Fruit fly (Drosophila melanogaster) whole organism, larva: ENCODE measurements around the gene lobo.

ENCODE experiments used
- noc ChIP-seq: fragments of 200-800 bp; sonication (Bioruptor generic); optimal IDR thresholded peaks from 3 replicates; lab custom pipeline; 2019; ENCODE audit warnings: missing biosample characterization, mild to moderate bottlenecking, missing genetic modification characterization, moderate library complexity

Gene lobo

DNA sequence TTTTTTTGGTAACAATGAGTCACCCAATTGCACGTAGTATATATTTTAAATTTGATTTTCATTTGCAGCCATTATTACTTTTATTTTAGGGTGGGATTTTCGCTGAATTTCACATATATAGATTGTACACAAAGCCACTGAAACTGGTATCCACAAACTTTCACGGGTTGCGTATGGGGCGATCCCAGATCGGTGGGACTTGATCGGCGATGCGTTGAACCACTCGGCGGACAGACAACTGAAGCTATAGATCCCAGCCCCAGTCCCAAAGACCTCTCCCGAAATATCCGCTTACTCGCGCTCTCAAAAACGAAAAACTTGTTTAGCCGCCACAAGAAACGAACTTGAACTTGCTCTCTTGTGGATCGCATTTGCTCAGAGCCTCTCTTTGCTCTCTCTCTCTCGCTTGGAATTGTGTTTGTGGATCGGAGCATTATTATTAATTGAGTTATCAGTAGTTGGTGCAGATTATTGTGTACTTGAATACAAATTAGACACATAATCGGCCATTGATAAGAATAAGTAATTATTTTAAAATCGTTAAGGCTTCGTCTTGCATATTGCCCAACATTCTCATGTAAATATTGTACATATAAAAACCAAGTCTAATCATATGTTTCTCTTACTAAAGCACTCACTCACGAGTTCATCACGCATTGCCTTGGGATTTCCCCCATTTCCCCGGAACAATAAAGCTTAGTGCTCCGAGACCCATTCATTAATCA lies 14.6 kb upstream of the lobo start, which contains the start of gene Cad96Ca:
TSS of gene Cad96Ca (minus strand) at position 242 of the 725 bp plus-strand sequence.
- no peak for TF ChIP-seq noc (tag; lab: Kevin White, UChicago)

DNA sequence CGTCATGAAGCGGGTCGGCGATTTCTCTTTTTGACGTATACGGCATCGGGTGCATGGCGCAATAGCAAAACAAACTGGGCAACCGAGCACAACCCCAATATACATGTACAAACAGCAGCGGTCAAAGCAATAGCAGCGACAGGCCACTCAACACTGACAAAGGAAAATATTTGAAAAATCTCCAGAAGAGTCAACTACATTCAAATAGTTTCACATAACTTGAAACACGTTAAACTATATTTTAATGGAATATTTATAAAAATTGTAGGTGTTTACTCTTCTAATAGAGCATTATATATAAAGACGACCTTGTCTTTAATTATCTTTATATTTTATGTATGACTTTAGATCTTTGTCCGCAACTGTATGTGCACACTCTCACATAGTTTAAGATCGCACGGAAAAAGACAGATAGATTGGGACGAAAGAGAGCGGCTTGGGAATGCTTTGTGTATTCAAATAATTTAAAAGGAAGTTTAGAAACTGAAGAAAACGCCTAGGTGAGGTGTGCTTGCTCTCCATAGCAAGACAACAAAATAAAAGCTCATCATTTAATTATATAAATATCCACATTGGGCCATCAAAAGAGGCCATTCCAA lies 13.9 kb upstream of the lobo start:
- peak; percentile 74 for TF ChIP-seq noc (tag; lab: Kevin White, UChicago)

DNA sequence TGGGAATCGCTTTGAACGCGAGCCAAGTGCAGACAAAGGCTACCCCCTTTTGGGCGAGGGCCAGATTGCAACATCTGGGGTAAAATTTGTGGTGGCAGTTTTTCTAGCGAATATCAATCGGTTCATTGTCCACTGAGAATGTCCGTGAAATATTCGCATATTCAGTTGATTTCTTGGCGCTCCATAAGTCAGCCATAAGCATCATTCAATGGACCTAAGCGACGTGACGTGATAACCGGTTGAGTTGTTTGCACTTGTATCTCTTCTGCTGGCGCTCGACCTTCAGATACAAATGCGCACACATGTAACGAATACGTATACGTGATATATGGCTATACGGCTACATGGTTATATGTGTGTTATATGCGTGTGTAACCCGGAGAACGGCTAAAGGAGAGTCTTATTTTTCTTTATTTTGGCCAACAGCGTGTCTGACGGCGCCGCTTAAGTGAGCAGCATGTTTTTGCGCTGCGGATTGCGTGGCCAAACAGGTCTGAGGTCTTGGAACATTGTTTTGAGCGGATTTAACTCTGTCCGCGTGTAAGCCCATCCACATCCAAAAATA lies 11.9 kb upstream of the lobo start:
- no peak for TF ChIP-seq noc (tag; lab: Kevin White, UChicago)

DNA sequence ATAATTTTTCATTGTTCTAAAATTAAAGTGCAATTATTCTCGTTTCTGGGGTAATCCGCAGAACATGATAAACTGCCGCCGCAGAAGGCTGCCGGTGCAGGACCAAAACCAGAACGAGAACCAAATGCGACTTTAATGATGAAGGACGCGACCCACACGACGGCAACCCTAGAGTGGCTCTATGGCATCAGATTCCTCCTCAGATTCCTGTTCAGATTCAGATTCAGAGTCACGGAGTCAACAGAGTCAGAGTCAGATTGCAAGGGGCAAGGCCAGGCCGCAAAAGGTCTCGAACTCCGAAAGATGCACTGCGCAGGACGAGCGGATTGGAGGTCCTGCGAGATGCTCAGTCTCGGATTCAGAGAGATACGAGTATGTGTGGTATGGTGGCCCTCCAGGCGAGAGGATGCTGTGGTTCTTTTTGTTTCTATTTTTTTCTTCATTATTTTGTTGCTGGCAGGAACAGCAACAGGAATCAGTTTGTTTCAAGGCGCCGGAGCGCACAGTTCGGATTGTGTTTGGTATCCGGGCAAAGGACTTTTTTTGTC lies 5.8 kb upstream of the lobo start, which contains the start of gene CG13654:
TSS of gene CG13654 (plus strand) at position 498 of the 548 bp plus-strand sequence.
- no peak for TF ChIP-seq noc (tag; lab: Kevin White, UChicago)

DNA sequence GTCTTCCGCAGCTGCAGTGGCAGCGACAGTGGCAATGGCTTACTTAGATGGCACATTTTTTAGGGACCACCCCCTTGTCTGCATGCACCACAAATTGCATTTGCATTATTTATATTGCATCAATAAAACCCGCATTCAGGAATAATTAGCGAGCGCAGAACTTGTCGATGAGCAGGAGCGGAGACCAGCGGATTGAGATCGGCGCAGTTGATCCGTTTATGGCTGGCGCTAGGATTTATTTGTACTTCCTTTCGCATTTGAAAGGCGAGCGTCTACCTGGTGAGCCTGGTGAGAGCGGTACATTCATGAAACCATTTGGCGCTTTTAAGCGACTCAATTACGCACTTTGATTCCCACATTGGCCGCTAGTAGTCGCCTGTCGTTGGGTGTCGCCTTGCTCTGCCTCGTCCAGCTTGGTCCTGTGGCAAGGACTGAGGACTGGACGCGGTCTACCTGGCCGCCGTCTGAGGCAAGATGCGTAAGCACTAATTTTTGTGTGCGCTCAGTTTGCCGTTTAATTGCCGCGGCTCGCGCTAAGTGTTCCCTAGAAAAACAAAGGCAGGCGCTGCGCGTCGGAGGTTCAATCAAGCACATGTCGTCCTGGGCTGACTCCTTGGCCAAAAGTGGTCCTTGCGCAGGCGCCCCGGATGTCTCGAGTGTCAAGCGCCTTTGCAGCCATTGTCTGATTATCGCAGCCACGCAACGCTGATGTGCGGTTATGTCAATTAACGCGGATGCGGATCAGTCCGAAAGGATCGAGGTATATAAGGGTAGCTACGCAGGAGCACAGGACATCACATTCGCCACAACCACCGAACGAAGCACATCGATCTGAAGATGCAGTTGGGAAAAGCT lies 1.4 kb upstream of the lobo start, which contains the start of gene CG13653:
TSS of gene CG13653 (plus strand) at position 805 of the 855 bp plus-strand sequence.
- no peak for TF ChIP-seq noc (tag; lab: Kevin White, UChicago)

DNA sequence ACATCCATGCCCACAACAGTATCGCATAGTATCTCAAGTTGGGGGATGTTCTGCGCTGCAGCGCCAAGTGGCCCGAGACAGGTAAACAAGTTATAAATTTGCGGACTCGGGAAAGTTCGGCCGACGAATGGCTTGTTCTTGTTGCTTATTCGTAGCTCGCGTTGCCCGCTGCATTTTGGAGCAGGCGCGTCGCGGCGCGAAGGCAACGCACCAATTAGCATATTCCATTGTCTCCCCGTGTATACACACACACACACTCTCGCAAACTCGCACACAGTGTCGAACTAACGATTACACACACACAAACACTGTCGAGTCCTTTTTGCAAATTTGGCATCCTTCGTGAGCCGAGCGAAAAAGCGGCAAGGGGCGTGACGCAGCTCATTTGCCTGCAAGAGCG lies 4.6 kb downstream of the lobo start:
- TF ChIP-seq noc (tag; lab: Kevin White, UChicago), result no peak

DNA sequence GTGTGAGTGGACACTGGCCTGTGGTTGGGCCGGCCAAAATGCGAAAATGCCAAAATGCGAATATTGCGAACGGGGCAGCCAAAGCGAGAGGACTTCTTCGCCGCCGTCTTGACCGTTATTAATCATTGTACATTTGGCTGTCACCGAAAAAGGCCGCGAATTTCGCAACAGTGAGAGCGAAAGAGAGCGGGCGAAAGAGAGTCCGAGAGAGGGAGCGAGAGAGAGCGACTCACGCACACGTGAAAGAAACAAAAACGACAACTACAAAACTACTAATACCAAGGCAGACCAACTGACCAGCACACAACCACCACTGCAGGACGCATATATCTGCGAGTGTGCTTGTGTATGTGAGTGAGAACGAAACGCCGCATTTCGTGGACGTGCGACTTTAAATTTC lies 9.0 kb downstream of the lobo start:
- no peak for TF ChIP-seq noc (tag; lab: Kevin White, UChicago)

DNA sequence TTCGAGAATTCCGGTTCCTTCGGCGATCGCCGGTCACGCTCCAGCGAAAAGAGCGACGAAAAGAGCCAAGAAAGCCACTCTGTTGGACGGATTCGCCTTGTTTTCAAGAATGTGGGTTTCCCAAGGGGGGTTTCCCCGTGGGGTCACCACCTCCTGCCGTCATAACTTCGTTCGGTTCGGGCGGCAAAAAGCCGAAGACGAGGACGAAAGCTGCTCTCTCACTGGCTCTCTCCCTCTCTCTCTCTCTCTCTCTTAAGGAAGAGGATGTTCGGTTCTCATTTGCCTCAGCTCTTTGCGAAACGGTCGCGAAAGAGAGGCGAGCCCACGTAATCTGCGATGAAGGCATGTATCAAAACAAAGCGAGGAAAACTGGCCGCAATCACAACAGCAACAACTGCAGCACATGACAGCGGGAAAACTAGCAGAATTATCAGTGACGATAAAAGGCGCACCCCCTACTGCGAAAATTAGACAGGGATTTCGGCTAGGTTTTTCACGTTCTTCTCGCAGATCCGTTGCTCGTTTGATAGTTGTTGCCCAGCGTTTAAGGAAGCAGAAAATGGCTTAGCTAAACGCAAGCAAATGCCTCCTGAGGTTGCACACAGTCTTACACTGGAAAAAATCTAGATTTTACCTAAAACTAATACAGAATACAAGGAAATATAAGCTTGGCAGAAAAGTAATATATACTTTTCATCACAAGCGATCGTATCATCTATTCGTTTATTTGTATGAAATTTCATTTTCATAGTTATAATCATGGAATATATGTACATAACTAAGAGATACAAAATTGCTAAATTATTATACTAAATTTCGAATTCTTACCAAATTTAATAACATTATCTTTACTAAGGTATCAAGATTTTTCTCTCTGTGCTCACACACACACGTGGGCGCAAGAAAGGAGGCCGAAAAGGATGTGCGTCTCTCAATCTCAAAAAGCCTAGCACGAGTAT lies 9.8 kb downstream of the lobo start, which contains the start of gene dan:
TSS of gene dan (plus strand) at position 900 of the 959 bp plus-strand sequence.
- no peak for TF ChIP-seq noc (tag; lab: Kevin White, UChicago)

DNA sequence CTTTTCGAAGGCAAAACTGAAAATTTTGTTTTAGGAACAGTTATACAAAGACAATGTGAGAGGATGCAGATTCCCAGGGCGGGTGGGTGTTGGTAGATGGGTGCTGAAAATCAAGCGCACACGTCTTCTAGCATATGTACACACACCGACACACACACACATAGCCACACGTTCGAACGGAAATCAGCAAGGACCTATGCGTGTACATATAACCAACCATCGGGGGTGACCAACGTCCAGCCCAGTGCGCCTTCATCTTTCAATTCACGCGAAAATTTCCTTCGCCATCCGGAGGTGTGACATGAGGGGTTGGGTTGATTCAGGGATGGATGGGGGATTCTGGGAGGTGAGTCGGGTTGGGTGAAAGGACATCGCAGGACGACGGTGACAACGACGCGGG lies 12.2 kb downstream of the lobo start:
- no peak for TF ChIP-seq noc (tag; lab: Kevin White, UChicago)

DNA sequence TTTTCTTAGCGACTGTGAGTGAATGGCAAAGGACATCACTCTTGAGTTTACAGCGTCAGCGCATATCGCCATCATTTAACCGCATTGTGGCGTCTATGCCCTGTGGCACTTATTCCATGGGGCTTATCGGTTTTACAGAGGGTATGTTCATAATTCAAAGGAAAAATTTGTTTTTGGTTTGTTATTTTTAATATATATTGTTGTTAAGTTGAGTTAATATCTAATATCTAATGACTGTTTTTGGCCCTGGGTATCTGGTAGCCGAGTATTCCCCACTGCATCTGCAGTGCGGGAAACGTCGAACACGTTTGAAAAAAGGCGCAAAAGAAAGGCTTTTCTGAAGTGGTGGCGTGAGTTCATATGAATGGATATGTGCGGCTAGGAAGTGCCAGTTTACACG lies 15.1 kb downstream of the lobo start:
- no peak for TF ChIP-seq noc (tag; lab: Kevin White, UChicago)

DNA sequence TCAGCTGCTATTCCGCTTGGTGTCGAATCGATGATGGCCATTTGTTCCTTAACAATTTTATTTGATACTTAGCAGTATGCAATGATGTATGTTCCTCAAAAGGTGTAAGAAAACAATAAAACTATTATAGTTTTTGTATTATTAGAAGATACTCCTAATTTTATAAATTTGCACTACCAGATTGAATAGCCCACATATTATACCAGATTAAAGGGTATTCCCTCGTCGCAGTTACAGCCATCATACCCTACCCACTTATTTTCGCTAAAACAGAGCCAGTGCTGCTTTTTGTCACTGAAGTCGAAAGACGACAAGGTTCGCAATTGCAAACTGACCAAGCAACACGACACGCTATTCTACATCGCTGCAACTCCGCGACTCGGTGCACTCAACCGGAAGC lies 16.1 kb downstream of the lobo start:
- no peak for TF ChIP-seq noc (tag; lab: Kevin White, UChicago)

DNA sequence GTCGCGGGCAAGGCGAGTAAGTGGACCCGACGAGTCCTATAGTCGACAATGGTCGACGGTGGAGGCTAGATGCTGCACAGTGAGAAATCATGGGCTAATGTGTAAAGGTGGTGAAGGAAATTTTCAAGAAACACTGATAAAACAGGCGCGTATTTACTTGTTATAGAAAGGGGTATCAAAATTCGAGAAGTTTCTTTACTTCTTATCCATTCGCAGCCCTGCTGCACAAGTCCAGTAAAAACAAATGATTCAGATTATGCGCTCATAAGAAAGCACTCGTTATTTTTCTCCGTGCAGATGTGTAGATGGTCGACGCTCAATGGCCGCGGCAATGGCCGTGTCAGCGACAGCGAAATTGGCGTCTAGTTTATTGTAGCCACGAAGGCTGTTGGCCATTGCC lies 17.1 kb downstream of the lobo start:
- no peak for TF ChIP-seq noc (tag; lab: Kevin White, UChicago)

DNA sequence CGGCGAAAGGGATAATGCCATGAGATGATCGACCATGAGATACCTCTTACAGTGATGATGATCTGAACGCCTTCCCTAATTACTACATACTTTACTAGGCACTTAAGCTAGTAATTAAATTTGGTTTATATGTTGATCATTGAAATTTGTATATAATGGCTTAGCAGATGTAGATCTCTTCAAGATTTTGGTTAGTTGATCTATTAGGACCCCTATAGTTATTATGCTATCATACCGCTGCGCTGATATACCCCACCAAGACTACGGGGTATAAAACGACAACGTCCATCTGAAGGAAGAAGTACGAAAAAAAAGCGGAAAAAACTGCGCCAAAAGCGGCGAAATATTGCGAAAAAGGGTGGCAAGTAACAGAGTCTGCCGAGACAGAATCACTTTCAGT lies 19.3 kb downstream of the lobo start:
- no peak for TF ChIP-seq noc (tag; lab: Kevin White, UChicago)

DNA sequence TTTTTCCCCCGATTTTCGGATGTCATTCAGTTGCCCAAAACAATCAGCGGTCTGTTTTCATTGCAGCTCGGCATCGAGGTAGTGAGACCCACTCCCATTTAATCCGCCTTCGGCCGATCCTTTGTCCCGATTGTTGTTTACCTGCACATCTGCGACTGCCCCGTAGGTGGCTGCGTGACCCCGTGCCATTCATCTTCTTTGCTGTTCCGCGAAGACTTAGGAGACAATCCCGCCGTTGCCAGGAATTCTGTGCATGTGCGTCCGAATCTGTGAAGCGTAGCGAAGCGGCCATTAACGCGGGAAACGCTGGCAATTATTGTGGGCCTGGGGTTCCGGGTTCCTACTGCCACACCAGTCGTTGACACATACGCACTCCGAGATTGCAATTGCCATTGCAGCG lies 20.6 kb downstream of the lobo start:
- no peak for TF ChIP-seq noc (tag; lab: Kevin White, UChicago)
